Worm (Caenorhabditis elegans) whole organism, L1 larva: ENCODE data around the gene F29A7.4.
A peak's percentile ranks its signal among the peaks of the same experiment; 100 is the strongest.

ENCODE experiments used
- C16A3.4 ChIP-seq: fragments of 150-350 bp; optimal IDR thresholded peaks from 2 replicates; lab custom pipeline; 2014; ENCODE audit warnings: missing biosample characterization, missing genetic modification characterization
- C34B4.2 ChIP-seq: sonication (generic microtip); optimal IDR thresholded peaks from 2 replicates; lab custom pipeline; 2017; ENCODE audit warnings: mild to moderate bottlenecking, missing genetic modification characterization, missing compliant biosample characterization
- ama-1 ChIP-seq: fragments of 150-350 bp; optimal IDR thresholded peaks from 2 replicates; lab custom pipeline; 2014
- blmp-1 ChIP-seq: fragments of 150-350 bp; optimal IDR thresholded peaks from 2 replicates; lab custom pipeline; 2014; ENCODE audit warnings: missing biosample characterization, missing genetic modification characterization
- ceh-8 ChIP-seq: fragments of 200-800 bp; sonication (Bioruptor generic); optimal IDR thresholded peaks from 2 replicates; lab custom pipeline; 2018; ENCODE audit warnings: mild to moderate bottlenecking, missing genetic modification characterization, moderate library complexity, missing compliant biosample characterization
- ceh-88 ChIP-seq: fragments of 200-800 bp; sonication (Bioruptor generic); IDR thresholded peaks from 2 replicates; pipeline ENCODE4 v1.3.6; 2022; ENCODE audit warnings: missing genetic modification characterization, missing compliant biosample characterization
- efl-1 ChIP-seq, 4 experiments: fragments of 150-350 bp; optimal IDR thresholded peaks in 3 of 4; peaks in 1 of 4; 1 replicate in 1 of 4; 2 replicates in 3 of 4; lab custom pipeline; 2014; ENCODE audit warnings: missing biosample characterization in 2 of 4, missing genetic modification characterization in 2 of 4, missing genetic modification reagents in 2 of 4
- egl-13 ChIP-seq: sonication (generic microtip); optimal IDR thresholded peaks from 2 replicates; lab custom pipeline; 2016; ENCODE audit warnings: missing genotype, missing genetic modification reagents, missing genetic modification characterization, missing compliant biosample characterization
- egl-27 ChIP-seq, 2 experiments: fragments of 150-350 bp in 1 of 2; sonication (generic microtip); optimal IDR thresholded peaks; 3 replicates each; lab custom pipeline; 2017 to 2018; ENCODE audit warnings: missing biosample characterization in 2 of 2, missing genetic modification characterization in 2 of 2, missing genetic modification reagents in 2 of 2
- elt-3 ChIP-seq, 6 experiments: fragments of 150-350 bp in 1 of 6; sonication (generic microtip); optimal IDR thresholded peaks; 2 replicates each; lab custom pipeline; 2017 to 2018; ENCODE audit warnings: missing biosample characterization in 6 of 6, missing genetic modification characterization in 6 of 6, inconsistent platforms in 1 of 6
- fos-1 ChIP-seq: fragments of 150-350 bp; optimal IDR thresholded peaks from 2 replicates; lab custom pipeline; 2014; ENCODE audit warnings: missing biosample characterization, missing genetic modification characterization
- grh-1 ChIP-seq: fragments of 200-800 bp; sonication (Bioruptor generic); IDR thresholded peaks from 2 replicates; pipeline ENCODE4 v1.3.6; 2022; ENCODE audit warnings: missing genetic modification reagents, missing genetic modification characterization, missing compliant biosample characterization
- hlh-17 ChIP-seq: fragments of 200-800 bp; sonication (Bioruptor generic); optimal IDR thresholded peaks from 2 replicates; lab custom pipeline; 2018; ENCODE audit warnings: missing genetic modification characterization, mild to moderate bottlenecking, missing compliant biosample characterization, moderate library complexity, borderline replicate concordance
- hlh-4 ChIP-seq: sonication (generic microtip); optimal IDR thresholded peaks from 2 replicates; lab custom pipeline; 2016; ENCODE audit warnings: mild to moderate bottlenecking, missing genetic modification characterization, missing compliant biosample characterization
- irx-1 ChIP-seq: sonication (generic microtip); optimal IDR thresholded peaks from 2 replicates; lab custom pipeline; 2016; ENCODE audit warnings: missing genetic modification characterization, missing compliant biosample characterization
- isw-1 ChIP-seq: fragments of 200-800 bp; sonication (Bioruptor generic); IDR thresholded peaks from 2 replicates; pipeline ENCODE4 v1.3.6; 2022; ENCODE audit warnings: missing genetic modification characterization, missing compliant biosample characterization
- jun-1 ChIP-seq: fragments of 150-350 bp; optimal IDR thresholded peaks from 2 replicates; lab custom pipeline; 2014; ENCODE audit warnings: missing biosample characterization, missing genetic modification reagents, missing genetic modification characterization
- lin-13 ChIP-seq: fragments of 150-350 bp; optimal IDR thresholded peaks from 2 replicates; lab custom pipeline; 2014; ENCODE audit warnings: missing biosample characterization, missing genetic modification reagents, missing genetic modification characterization
- lin-14 ChIP-seq: fragments of 200-800 bp; sonication (Bioruptor generic); optimal IDR thresholded peaks from 2 replicates; lab custom pipeline; 2018; ENCODE audit warnings: mild to moderate bottlenecking, missing genetic modification characterization, moderate library complexity, missing compliant biosample characterization
- lin-39 ChIP-seq: fragments of 150-350 bp; optimal IDR thresholded peaks from 2 replicates; lab custom pipeline; 2014; ENCODE audit warnings: missing biosample characterization, missing genetic modification reagents, missing genetic modification characterization
- lsy-2 ChIP-seq, 2 experiments: fragments of 150-350 bp; optimal IDR thresholded peaks; 2 replicates each; lab custom pipeline; 2014; ENCODE audit warnings: missing biosample characterization in 2 of 2, missing genetic modification characterization in 2 of 2
- mab-9 ChIP-seq: fragments of 200-800 bp; sonication (Bioruptor generic); IDR thresholded peaks from 2 replicates; pipeline ENCODE4 v1.3.6; 2022; ENCODE audit warnings: missing genetic modification reagents, missing genetic modification characterization, missing compliant biosample characterization
- mdl-1 ChIP-seq, 2 experiments: fragments of 150-350 bp; optimal IDR thresholded peaks; 2 replicates each; lab custom pipeline; 2014 to 2017; ENCODE audit warnings: missing biosample characterization in 2 of 2, missing genetic modification characterization in 2 of 2, inconsistent platforms in 1 of 2
- mep-1 ChIP-seq: fragments of 150-350 bp; optimal IDR thresholded peaks from 2 replicates; lab custom pipeline; 2014; ENCODE audit warnings: missing biosample characterization, missing genetic modification characterization
- nhr-11 ChIP-seq: fragments of 150-350 bp; optimal IDR thresholded peaks from 2 replicates; lab custom pipeline; 2014; ENCODE audit warnings: missing biosample characterization, missing genetic modification characterization
- nhr-19 ChIP-seq: fragments of 200-800 bp; sonication (Bioruptor generic); conservative IDR thresholded peaks from 2 replicates; pipeline ENCODE4 v1.3.6; 2022; ENCODE audit warnings: missing genetic modification characterization, missing compliant biosample characterization
- nhr-20 ChIP-seq: sonication (generic microtip); optimal IDR thresholded peaks from 2 replicates; lab custom pipeline; 2016; ENCODE audit warnings: mild to moderate bottlenecking, missing genetic modification characterization, missing compliant biosample characterization
- nhr-28 ChIP-seq: fragments of 150-350 bp; optimal IDR thresholded peaks from 2 replicates; lab custom pipeline; 2014; ENCODE audit warnings: missing biosample characterization, missing genetic modification characterization
- nhr-47 ChIP-seq: sonication (generic microtip); optimal IDR thresholded peaks from 2 replicates; lab custom pipeline; 2016; ENCODE audit warnings: mild to moderate bottlenecking, missing genetic modification characterization, moderate library complexity, missing compliant biosample characterization
- nhr-85 ChIP-seq: sonication (generic microtip); peaks from one replicate; lab custom pipeline; 2016; ENCODE audit warnings: missing genetic modification characterization, inconsistent platforms, missing compliant biosample characterization
- nhr-90 ChIP-seq: sonication (generic microtip); optimal IDR thresholded peaks from 2 replicates; lab custom pipeline; 2016; ENCODE audit warnings: mild to moderate bottlenecking, missing genetic modification characterization, missing compliant biosample characterization; ENCODE audit not compliant: poor library complexity
- pag-3 ChIP-seq: sonication (generic microtip); optimal IDR thresholded peaks from 2 replicates; lab custom pipeline; 2017; ENCODE audit warnings: missing genetic modification characterization, mild to moderate bottlenecking, missing compliant biosample characterization, antibody characterized with exemption, borderline replicate concordance; ENCODE audit not compliant: insufficient read depth
- pax-3 ChIP-seq: fragments of 200-800 bp; sonication (Bioruptor generic); optimal IDR thresholded peaks from 2 replicates; lab custom pipeline; 2018; ENCODE audit warnings: mild to moderate bottlenecking, missing genetic modification characterization, moderate library complexity, missing compliant biosample characterization
- pqm-1 ChIP-seq: sonication (generic microtip); optimal IDR thresholded peaks from 3 replicates; lab custom pipeline; 2017; ENCODE audit warnings: missing biosample characterization, missing genetic modification characterization
- rnt-1 ChIP-seq: sonication (generic microtip); optimal IDR thresholded peaks from 2 replicates; lab custom pipeline; 2016; ENCODE audit warnings: mild to moderate bottlenecking, missing genetic modification characterization, moderate library complexity, missing compliant biosample characterization
- snu-23 ChIP-seq: sonication (generic microtip); optimal IDR thresholded peaks from 2 replicates; lab custom pipeline; 2016; ENCODE audit warnings: missing genetic modification characterization, missing compliant biosample characterization
- tlp-1 ChIP-seq: fragments of 150-350 bp; optimal IDR thresholded peaks from 2 replicates; lab custom pipeline; 2014; ENCODE audit warnings: missing biosample characterization, missing genetic modification characterization
- unc-130 ChIP-seq: fragments of 150-350 bp; optimal IDR thresholded peaks from 2 replicates; lab custom pipeline; 2017; ENCODE audit warnings: missing biosample characterization, missing genetic modification characterization, inconsistent platforms
- unc-62 ChIP-seq: fragments of 150-350 bp; optimal IDR thresholded peaks from 2 replicates; lab custom pipeline; 2014; ENCODE audit warnings: missing biosample characterization, missing genetic modification reagents, missing genetic modification characterization
- unc-86 ChIP-seq: sonication (generic microtip); optimal IDR thresholded peaks from 2 replicates; lab custom pipeline; 2016; ENCODE audit warnings: missing genetic modification characterization, missing compliant biosample characterization
- unc-98 ChIP-seq: fragments of 200-800 bp; sonication (Bioruptor generic); IDR thresholded peaks from 2 replicates; pipeline ENCODE4 v1.3.6; 2022; ENCODE audit warnings: missing genetic modification characterization, missing compliant biosample characterization
- xbp-1 ChIP-seq: sonication (generic microtip); optimal IDR thresholded peaks from 2 replicates; lab custom pipeline; 2016; ENCODE audit warnings: missing genetic modification characterization, missing compliant biosample characterization
- ztf-4 ChIP-seq: fragments of 150-350 bp; optimal IDR thresholded peaks from 2 replicates; lab custom pipeline; 2014; ENCODE audit warnings: missing biosample characterization, missing genetic modification characterization

The F29A7.4 gene

DNA sequence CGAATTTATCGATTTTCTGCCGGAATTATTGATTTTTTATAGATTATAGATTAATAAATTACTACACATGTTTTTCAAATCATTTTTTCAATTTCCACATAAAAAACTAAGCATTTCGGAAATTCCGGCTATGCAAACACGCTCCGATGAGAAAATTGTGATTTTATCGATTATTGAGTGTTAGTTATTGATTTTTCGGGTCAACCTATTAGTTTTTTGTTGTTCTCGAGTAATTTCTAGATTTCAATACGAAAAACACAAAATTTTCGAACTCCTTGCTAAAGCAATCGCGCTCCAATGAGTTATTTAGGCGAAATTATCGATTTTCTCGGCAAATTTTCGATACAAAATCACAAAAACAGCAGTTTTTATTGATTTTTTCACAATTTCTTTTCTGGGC, 45.6 kb downstream of the F29A7.4 start:
- TF ChIP-seq unc-98 (GFP tag; lab: Robert Waterston, UW) (no peak), egl-13 (no peak), C34B4.2 (no peak), hlh-17 (GFP tag; lab: Kevin White, UChicago) (no peak), ceh-88 (GFP tag; lab: Robert Waterston, UW) (no peak), irx-1 (no peak), nhr-85 (tag; lab: Kevin White, UChicago) (no peak), egl-27 (tag; optimal IDR thresholded peaks at IDR 0.05; lab: Kevin White, UChicago) (no peak), nhr-90 (tag; lab: Kevin White, UChicago) (no peak), lin-13 (GFP tag; lab: Kevin White, UChicago) (no peak), tlp-1 (no peak), mab-9 (GFP tag; lab: Robert Waterston, UW) (no peak), pax-3 (tag; lab: Kevin White, UChicago) (no peak), fos-1 (tag; lab: Kevin White, UChicago) (no peak), nhr-47 (tag; lab: Kevin White, UChicago) (no peak), unc-62 (GFP tag; lab: Kevin White, UChicago) (no peak), elt-3 (tag; optimal IDR thresholded peaks at IDR 0.05; lab: Kevin White, UChicago) (no peak)

DNA sequence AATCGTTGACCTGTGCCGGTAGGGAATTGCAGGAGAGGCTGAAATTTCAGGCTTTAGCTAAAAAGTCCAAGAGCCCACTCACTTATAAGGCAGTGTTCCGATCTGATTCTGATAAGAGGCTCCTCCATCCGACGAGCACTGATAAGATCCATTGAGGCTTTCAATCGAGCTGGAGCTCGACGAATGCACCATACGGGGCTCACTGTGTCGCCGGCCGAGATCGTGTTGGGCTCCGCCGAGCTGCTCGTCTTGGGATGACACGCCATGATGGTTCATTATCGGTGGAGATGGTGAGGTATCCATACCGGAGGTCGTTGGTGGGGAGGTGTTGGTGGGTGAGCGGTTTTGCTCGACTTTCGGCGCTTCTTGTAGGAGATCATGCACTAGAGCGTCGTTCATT, 46.6 kb downstream of the F29A7.4 start:
- TF ChIP-seq unc-98 (GFP tag; lab: Robert Waterston, UW): no peak
- no peak for TF ChIP-seq efl-1 (optimal IDR thresholded peaks at IDR 0.05; lab: Kevin White, UChicago)
- TF ChIP-seq efl-1 (GFP tag; optimal IDR thresholded peaks at IDR 0.05 in 1 of 2; lab: Kevin White, UChicago): peak in 1 of 2 experiments; percentile 87
- no peak for TF ChIP-seq snu-23
- no peak for TF ChIP-seq C34B4.2
- no peak for TF ChIP-seq pax-3 (tag; lab: Kevin White, UChicago)
- no peak for TF ChIP-seq pqm-1 (tag; lab: Kevin White, UChicago)

DNA sequence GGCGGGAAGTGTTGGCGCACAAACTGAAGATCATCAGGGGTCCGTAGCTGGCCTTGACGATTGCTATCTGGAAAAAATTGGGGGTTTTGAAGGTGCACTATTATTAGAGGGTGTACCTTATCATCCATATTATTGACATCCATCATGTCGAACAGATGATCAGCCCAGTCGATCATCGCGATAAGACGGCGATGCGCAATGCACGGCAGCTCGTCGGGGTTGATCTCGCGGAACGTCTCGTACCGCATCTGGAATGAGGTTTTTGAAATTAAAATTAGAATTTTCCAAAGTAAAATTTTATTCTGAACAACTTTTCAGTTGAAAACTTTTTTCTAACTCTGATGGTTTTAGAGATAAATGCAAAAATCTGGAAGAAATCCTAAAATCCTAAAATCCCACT, 48.2 kb downstream of the F29A7.4 start:
- TF ChIP-seq mdl-1 (tag; optimal IDR thresholded peaks at IDR 0.05; lab: Kevin White, UChicago) (no peak), lin-39 (tag; lab: Kevin White, UChicago) (no peak), efl-1 (optimal IDR thresholded peaks at IDR 0.05; lab: Kevin White, UChicago) (no peak), efl-1 (GFP tag; optimal IDR thresholded peaks at IDR 0.05 in 1 of 2; lab: Kevin White, UChicago) (peak in 1 of 2 experiments; percentile 63), ama-1 (lab: Kevin White, UChicago) (no peak), lin-13 (GFP tag; lab: Kevin White, UChicago) (no peak)

DNA sequence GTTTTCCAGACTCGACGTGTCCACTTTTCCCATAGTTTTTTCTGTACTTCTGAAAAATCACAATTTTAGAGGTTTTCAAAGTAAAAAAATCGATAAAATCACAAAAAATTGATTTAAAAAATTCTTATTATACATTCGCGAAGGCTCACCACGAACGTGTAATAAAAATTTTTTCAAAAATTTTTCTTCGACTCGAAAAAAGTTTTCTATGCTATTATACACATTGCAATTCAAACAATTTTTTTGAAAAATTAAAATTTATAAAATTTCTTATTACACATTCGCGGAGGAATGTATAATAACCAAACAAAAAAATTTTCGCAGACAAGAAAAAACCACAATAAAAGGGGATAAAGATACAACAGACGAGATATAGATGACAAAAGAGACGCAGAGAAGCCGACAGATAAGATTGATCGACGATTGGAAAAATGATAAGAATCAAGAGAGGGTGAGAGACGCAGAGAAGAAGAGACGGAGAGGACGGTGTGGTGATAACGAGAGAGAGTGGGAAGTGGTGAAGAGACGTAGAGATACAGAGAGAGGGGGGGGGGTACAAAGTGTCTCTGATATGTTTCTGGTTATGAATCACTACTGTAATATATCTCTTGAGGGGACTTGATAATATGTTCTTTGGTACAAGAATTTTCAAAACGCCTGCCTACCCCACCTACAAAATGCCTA, 50.9 kb downstream of the F29A7.4 start, which contains the start of gene nhr-119:
nhr-119 (minus strand) TSS at position 51 of the 684 bp plus-strand sequence.
- TF ChIP-seq elt-3 (tag; optimal IDR thresholded peaks at IDR 0.05; lab: Kevin White, UChicago) (peak in 3 of 6 experiments; percentile 91 to 99 (median 91)), nhr-85 (tag; lab: Kevin White, UChicago) (peak; percentile 98), isw-1 (no peak), lin-14 (GFP tag; lab: Kevin White, UChicago) (peak; percentile 83), pqm-1 (tag; lab: Kevin White, UChicago) (peak; percentile 18), nhr-11 (tag; lab: Kevin White, UChicago) (peak; percentile 86), unc-86 (tag; lab: Kevin White, UChicago) (no peak), nhr-20 (tag; lab: Kevin White, UChicago) (peak; percentile 90), xbp-1 (peak; percentile 50), lsy-2 (tag; optimal IDR thresholded peaks at IDR 0.05; lab: Kevin White, UChicago) (peak; percentile 69 to 74), ceh-8 (GFP tag; lab: Kevin White, UChicago) (no peak), ama-1 (lab: Kevin White, UChicago) (peak; percentile 0), unc-130 (peak; percentile 48), mab-9 (GFP tag; lab: Robert Waterston, UW) (no peak), efl-1 (optimal IDR thresholded peaks at IDR 0.05; lab: Kevin White, UChicago) (peak; percentile 61 to 65), efl-1 (GFP tag; optimal IDR thresholded peaks at IDR 0.05 in 1 of 2; lab: Kevin White, UChicago) (peak; percentile 23 to 95), ztf-4 (tag; lab: Kevin White, UChicago) (peak; percentile 40), lin-39 (tag; lab: Kevin White, UChicago) (peak; percentile 92), nhr-19 (GFP tag; lab: Robert Waterston, UW) (peak; percentile 85), C34B4.2 (no peak), blmp-1 (peak; percentile 69), rnt-1 (peak; percentile 87), lin-13 (GFP tag; lab: Kevin White, UChicago) (peak; percentile 26), pag-3 (no peak), nhr-28 (no peak), jun-1 (tag; lab: Kevin White, UChicago) (peak; percentile 73), mep-1 (tag; lab: Kevin White, UChicago) (peak; percentile 52), C16A3.4 (tag; lab: Kevin White, UChicago) (peak; percentile 19), hlh-4 (tag; lab: Kevin White, UChicago) (no peak), ceh-88 (GFP tag; lab: Robert Waterston, UW) (no peak), grh-1 (GFP tag; lab: Robert Waterston, UW) (peak; percentile 71)
